Worm (Caenorhabditis elegans): ENCODE results near the gene Y55B1BL.1.

Gene Y55B1BL.1

ce11 chrIII:402168-402813, at the start of gene Y55B1BL.1, which contains the start of gene Y55B1BL.2:
Gene Y55B1BL.1, plus strand, starts transcription at chrIII:402384.
Gene Y55B1BL.2, plus strand, starts transcription at chrIII:402763.
- TF ChIP-seq ztf-29 (GFP tag; IDR thresholded peaks at IDR 0.05) (no peak), tab-1 (GFP tag; IDR thresholded peaks at IDR 0.05) (no peak), ztf-23 (GFP tag; IDR thresholded peaks at IDR 0.05) (no peak), med-1 (GFP tag; optimal IDR thresholded peaks at IDR 0.05; ENCODE audit: insufficient read depth) (no peak), ref-1 (GFP tag; conservative IDR thresholded peaks at IDR 0.05) (no peak), klf-2 (GFP tag; conservative IDR thresholded peaks at IDR 0.05) (no peak), flt-1 (GFP tag; IDR thresholded peaks at IDR 0.05) (no peak), cog-1 (tag; optimal IDR thresholded peaks at IDR 0.05) (no peak), T22C8.4 (GFP tag; IDR thresholded peaks at IDR 0.05) (no peak)

ce11 chrIII:352992-353391, 49.2 kb upstream of the Y55B1BL.1 start:
- TF ChIP-seq T22C8.4 (GFP tag; IDR thresholded peaks at IDR 0.05) (no peak), klf-2 (GFP tag; conservative IDR thresholded peaks at IDR 0.05) (no peak), ztf-29 (GFP tag; IDR thresholded peaks at IDR 0.05) (no peak), med-1 (GFP tag; optimal IDR thresholded peaks at IDR 0.05; ENCODE audit: insufficient read depth) (no peak), ref-1 (GFP tag; conservative IDR thresholded peaks at IDR 0.05) (no peak), cog-1 (tag; optimal IDR thresholded peaks at IDR 0.05) (no peak), ztf-23 (GFP tag; IDR thresholded peaks at IDR 0.05) (no peak)

- TF ChIP-seq T22C8.4 (GFP tag; IDR thresholded peaks at IDR 0.05) = peak; percentile 92
- peak; percentile 56; the same call in 1 of the 2 replicates for TF ChIP-seq ztf-23 (GFP tag; IDR thresholded peaks at IDR 0.05)
- peak; percentile 61 for TF ChIP-seq cog-1 (tag; optimal IDR thresholded peaks at IDR 0.05)
- no peak for TF ChIP-seq flt-1 (GFP tag; IDR thresholded peaks at IDR 0.05)
Observed at ce11 chrIII:354545-355460, 47.4 kb upstream of the Y55B1BL.1 start, which contains the start of gene gei-4. Gene gei-4, minus strand, starts transcription at chrIII:354800.

- TF ChIP-seq tab-1 (GFP tag; IDR thresholded peaks at IDR 0.05) = no peak
- no peak for TF ChIP-seq ztf-29 (GFP tag; IDR thresholded peaks at IDR 0.05)
- TF ChIP-seq ref-1 (GFP tag; conservative IDR thresholded peaks at IDR 0.05) = no peak
- TF ChIP-seq klf-2 (GFP tag; conservative IDR thresholded peaks at IDR 0.05) = no peak
- no peak for TF ChIP-seq T22C8.4 (GFP tag; IDR thresholded peaks at IDR 0.05)
- no peak for TF ChIP-seq cog-1 (tag; optimal IDR thresholded peaks at IDR 0.05)
- no peak for TF ChIP-seq ztf-23 (GFP tag; IDR thresholded peaks at IDR 0.05)
- no peak for TF ChIP-seq med-1 (GFP tag; optimal IDR thresholded peaks at IDR 0.05; ENCODE audit: insufficient read depth)
- no peak for TF ChIP-seq flt-1 (GFP tag; IDR thresholded peaks at IDR 0.05)
Observed at ce11 chrIII:356906-357901, 45.0 kb upstream of the Y55B1BL.1 start.

- no peak for TF ChIP-seq med-1 (GFP tag; optimal IDR thresholded peaks at IDR 0.05; ENCODE audit: insufficient read depth)
- TF ChIP-seq ref-1 (GFP tag; conservative IDR thresholded peaks at IDR 0.05) = no peak
- no peak for TF ChIP-seq flt-1 (GFP tag; IDR thresholded peaks at IDR 0.05)
- TF ChIP-seq ztf-29 (GFP tag; IDR thresholded peaks at IDR 0.05) = no peak
- no peak for TF ChIP-seq tab-1 (GFP tag; IDR thresholded peaks at IDR 0.05)
- no peak for TF ChIP-seq klf-2 (GFP tag; conservative IDR thresholded peaks at IDR 0.05)
- no peak for TF ChIP-seq cog-1 (tag; optimal IDR thresholded peaks at IDR 0.05)
- TF ChIP-seq T22C8.4 (GFP tag; IDR thresholded peaks at IDR 0.05) = no peak
Observed at ce11 chrIII:358106-358505, 44.1 kb upstream of the Y55B1BL.1 start.

ce11 chrIII:360315-360714, 41.9 kb upstream of the Y55B1BL.1 start:
- TF ChIP-seq klf-2 (GFP tag; conservative IDR thresholded peaks at IDR 0.05) (no peak), flt-1 (GFP tag; IDR thresholded peaks at IDR 0.05) (no peak), tab-1 (GFP tag; IDR thresholded peaks at IDR 0.05) (no peak), ref-1 (GFP tag; conservative IDR thresholded peaks at IDR 0.05) (no peak), T22C8.4 (GFP tag; IDR thresholded peaks at IDR 0.05) (no peak), ztf-29 (GFP tag; IDR thresholded peaks at IDR 0.05) (no peak), cog-1 (tag; optimal IDR thresholded peaks at IDR 0.05) (no peak), ztf-23 (GFP tag; IDR thresholded peaks at IDR 0.05) (no peak), med-1 (GFP tag; optimal IDR thresholded peaks at IDR 0.05; ENCODE audit: insufficient read depth) (no peak)

ce11 chrIII:365649-366048, 36.5 kb upstream of the Y55B1BL.1 start, which contains the start of gene pll-1:
Gene pll-1, plus strand, starts transcription at chrIII:365949.
- no peak for TF ChIP-seq med-1 (GFP tag; optimal IDR thresholded peaks at IDR 0.05; ENCODE audit: insufficient read depth)
- TF ChIP-seq flt-1 (GFP tag; IDR thresholded peaks at IDR 0.05) = no peak
- TF ChIP-seq ztf-29 (GFP tag; IDR thresholded peaks at IDR 0.05) = no peak
- TF ChIP-seq tab-1 (GFP tag; IDR thresholded peaks at IDR 0.05) = no peak
- no peak for TF ChIP-seq ref-1 (GFP tag; conservative IDR thresholded peaks at IDR 0.05)
- no peak for TF ChIP-seq cog-1 (tag; optimal IDR thresholded peaks at IDR 0.05)
- no peak for TF ChIP-seq ztf-23 (GFP tag; IDR thresholded peaks at IDR 0.05)
- TF ChIP-seq klf-2 (GFP tag; conservative IDR thresholded peaks at IDR 0.05) = no peak
- TF ChIP-seq T22C8.4 (GFP tag; IDR thresholded peaks at IDR 0.05) = no peak

- TF ChIP-seq T22C8.4 (GFP tag; IDR thresholded peaks at IDR 0.05) (no peak), med-1 (GFP tag; optimal IDR thresholded peaks at IDR 0.05; ENCODE audit: insufficient read depth) (no peak), cog-1 (tag; optimal IDR thresholded peaks at IDR 0.05) (no peak), klf-2 (GFP tag; conservative IDR thresholded peaks at IDR 0.05) (no peak)
Observed at ce11 chrIII:381198-381597, 21.0 kb upstream of the Y55B1BL.1 start, which contains the start of gene gsto-3. Gene gsto-3, minus strand, starts transcription at chrIII:381298.
